Fruit fly (Drosophila melanogaster): ENCODE results near the gene CG12347.

dm6 chr3R:17919108-17919882 lies 13.1 kb downstream of the CG12347 start, which contains the start of gene cpo:
- TF ChIP-seq CG8478 (optimal IDR thresholded peaks at IDR 0.05), result no peak
- peak; percentile 83 to 89 for TF ChIP-seq CTCF (optimal IDR thresholded peaks at IDR 0.05)
